Fruit fly (Drosophila melanogaster) whole organism, embryonic: ENCODE results near the gene CG3008.

Source experiments
- Atf-2 ChIP-seq: fragments of 200-800 bp; sonication (Bioruptor generic); optimal IDR thresholded peaks from 2 replicates; lab custom pipeline; 2016; ENCODE audit warnings: missing biosample characterization, missing genetic modification characterization
- Atf6 ChIP-seq: fragments of 200-800 bp; sonication (Bioruptor generic); IDR thresholded peaks from 2 replicates; pipeline ENCODE4 v1.3.6; 2022; ENCODE audit warnings: missing biosample characterization, missing genetic modification characterization
- CG10147 ChIP-seq: fragments of 200-800 bp; sonication (Bioruptor generic); optimal IDR thresholded peaks from 2 replicates; lab custom pipeline; 2019; ENCODE audit warnings: missing biosample characterization, mild to moderate bottlenecking, missing genetic modification characterization, moderate library complexity
- CG10267 ChIP-seq: fragments of 200-800 bp; sonication (Bioruptor generic); optimal IDR thresholded peaks from 2 replicates; lab custom pipeline; 2018; ENCODE audit warnings: missing biosample characterization, mild to moderate bottlenecking, missing genetic modification characterization, moderate library complexity
- CG12744 ChIP-seq: fragments of 200-800 bp; sonication (Bioruptor generic); optimal IDR thresholded peaks from 2 replicates; lab custom pipeline; 2016; ENCODE audit warnings: missing biosample characterization, missing genetic modification characterization
- CG13123 ChIP-seq: fragments of 200-800 bp; sonication (Bioruptor generic); optimal IDR thresholded peaks from 2 replicates; lab custom pipeline; 2016; ENCODE audit warnings: missing biosample characterization, missing genetic modification characterization
- CG13296 ChIP-seq: fragments of 200-800 bp; sonication (Bioruptor generic); optimal IDR thresholded peaks from 3 replicates; lab custom pipeline; 2018; ENCODE audit warnings: missing biosample characterization, mild to moderate bottlenecking, missing genetic modification characterization
- CG1647 ChIP-seq: fragments of 200-800 bp; sonication (Bioruptor generic); optimal IDR thresholded peaks from 3 replicates; lab custom pipeline; 2016; ENCODE audit warnings: missing biosample characterization, missing genetic modification characterization
- CG17385 ChIP-seq: fragments of 200-800 bp; sonication (Bioruptor generic); optimal IDR thresholded peaks from 3 replicates; lab custom pipeline; 2018; ENCODE audit warnings: missing biosample characterization, mild to moderate bottlenecking, missing genetic modification characterization
- CG17568 ChIP-seq: fragments of 200-800 bp; sonication (Bioruptor generic); optimal IDR thresholded peaks from 2 replicates; lab custom pipeline; 2018; ENCODE audit warnings: missing biosample characterization, mild to moderate bottlenecking, missing genetic modification characterization, moderate library complexity
- CG17912 ChIP-seq: fragments of 200-800 bp; sonication (Bioruptor generic); optimal IDR thresholded peaks from 2 replicates; lab custom pipeline; 2018; ENCODE audit warnings: missing biosample characterization, mild to moderate bottlenecking, missing genetic modification characterization
- CG2199 ChIP-seq: fragments of 200-800 bp; sonication (Bioruptor generic); IDR thresholded peaks from 3 replicates; pipeline ENCODE4 v1.3.6; 2022; ENCODE audit warnings: missing biosample characterization, missing genetic modification characterization
- CG30431 ChIP-seq: fragments of 200-800 bp; sonication (Bioruptor generic); optimal IDR thresholded peaks from 2 replicates; lab custom pipeline; 2017; ENCODE audit warnings: missing biosample characterization, missing genetic modification characterization
- CG31388 ChIP-seq: fragments of 200-800 bp; sonication (Bioruptor generic); optimal IDR thresholded peaks from 2 replicates; lab custom pipeline; 2016; ENCODE audit warnings: missing biosample characterization, missing genetic modification characterization
- CG3847 ChIP-seq: fragments of 200-800 bp; sonication (Bioruptor generic); IDR thresholded peaks from 2 replicates; pipeline ENCODE4 v1.3.6; 2022; ENCODE audit warnings: missing biosample characterization, missing genetic modification characterization
- CG4617 ChIP-seq: fragments of 200-800 bp; sonication (Bioruptor generic); optimal IDR thresholded peaks from 3 replicates; lab custom pipeline; 2016; ENCODE audit warnings: missing biosample characterization, missing genetic modification characterization, borderline replicate concordance
- CG4707 ChIP-seq: fragments of 200-800 bp; sonication (Bioruptor generic); optimal IDR thresholded peaks from 2 replicates; lab custom pipeline; 2018; ENCODE audit warnings: missing biosample characterization, mild to moderate bottlenecking, missing genetic modification characterization, moderate library complexity
- CG5180 ChIP-seq: fragments of 200-800 bp; sonication (Bioruptor generic); optimal IDR thresholded peaks from 3 replicates; lab custom pipeline; 2017; ENCODE audit warnings: missing biosample characterization, missing genetic modification characterization, mild to moderate bottlenecking, moderate library complexity, missing genetic modification reagents
- CG7839 ChIP-seq: fragments of 200-800 bp; sonication (Bioruptor generic); optimal IDR thresholded peaks from 3 replicates; lab custom pipeline; 2018; ENCODE audit warnings: missing biosample characterization, mild to moderate bottlenecking, missing genetic modification characterization, moderate library complexity
- CG9932 ChIP-seq: fragments of 200-800 bp; sonication (Bioruptor generic); IDR thresholded peaks from 2 replicates; pipeline ENCODE4 v1.3.6; 2022; ENCODE audit warnings: missing biosample characterization, missing genetic modification characterization
- Camta ChIP-seq: fragments of 200-800 bp; sonication (Bioruptor generic); optimal IDR thresholded peaks from 2 replicates; lab custom pipeline; 2016; ENCODE audit warnings: missing biosample characterization, missing genetic modification characterization
- CkIIα-i1 ChIP-seq: fragments of 200-800 bp; sonication (Bioruptor generic); IDR thresholded peaks from 2 replicates; pipeline ENCODE4 v1.3.6; 2022; ENCODE audit warnings: missing biosample characterization, missing genetic modification characterization
- Dad ChIP-seq: fragments of 200-800 bp; sonication (Bioruptor generic); optimal IDR thresholded peaks from 3 replicates; lab custom pipeline; 2016; ENCODE audit warnings: missing biosample characterization, missing genetic modification characterization
- Deaf1 ChIP-seq: fragments of 200-800 bp; optimal IDR thresholded peaks from 3 replicates; lab custom pipeline; 2019; ENCODE audit warnings: missing biosample characterization, mild to moderate bottlenecking, missing genetic modification characterization, moderate library complexity
- Drgx ChIP-seq: fragments of 200-800 bp; sonication (Bioruptor generic); IDR thresholded peaks from 2 replicates; pipeline ENCODE4 v1.3.6; 2022; ENCODE audit warnings: missing biosample characterization, missing genetic modification characterization
- E2f1 ChIP-seq: fragments of 200-800 bp; sonication (Bioruptor generic); IDR thresholded peaks from 2 replicates; pipeline ENCODE4 v1.3.6; 2022; ENCODE audit warnings: missing biosample characterization, missing genetic modification characterization
- GATAe ChIP-seq: fragments of 200-800 bp; sonication (Bioruptor generic); conservative IDR thresholded peaks from 2 replicates; pipeline ENCODE4 v1.3.6; 2022; ENCODE audit warnings: missing biosample characterization, missing genetic modification characterization
- HmgD ChIP-seq: fragments of 200-800 bp; sonication (Bioruptor generic); optimal IDR thresholded peaks from 3 replicates; lab custom pipeline; 2016; ENCODE audit warnings: missing biosample characterization, missing genetic modification characterization
- Kr ChIP-seq: fragments of 200-800 bp; sonication (Bioruptor generic); optimal IDR thresholded peaks from 2 replicates; lab custom pipeline; 2017; ENCODE audit warnings: missing biosample characterization, mild to moderate bottlenecking, missing genetic modification characterization
- Lim3 ChIP-seq: fragments of 200-800 bp; sonication (Bioruptor generic); IDR thresholded peaks from 2 replicates; pipeline ENCODE4 v1.3.6; 2022; ENCODE audit warnings: missing biosample characterization, missing genetic modification characterization
- MTF-1 ChIP-seq: fragments of 200-800 bp; sonication (Bioruptor generic); optimal IDR thresholded peaks from 2 replicates; lab custom pipeline; 2018; ENCODE audit warnings: missing biosample characterization, mild to moderate bottlenecking, missing genetic modification characterization, borderline replicate concordance
- NK7.1 ChIP-seq: fragments of 200-800 bp; sonication (Bioruptor generic); optimal IDR thresholded peaks from 3 replicates; lab custom pipeline; 2016; ENCODE audit warnings: missing biosample characterization, missing genetic modification characterization
- PHDP ChIP-seq: fragments of 200-800 bp; sonication (Bioruptor generic); optimal IDR thresholded peaks from 3 replicates; lab custom pipeline; 2018; ENCODE audit warnings: missing biosample characterization, mild to moderate bottlenecking, missing genetic modification characterization, moderate library complexity
- Poxn ChIP-seq: fragments of 200-800 bp; sonication (Bioruptor generic); IDR thresholded peaks from 2 replicates; pipeline ENCODE4 v1.3.6; 2022; ENCODE audit warnings: missing biosample characterization, missing genetic modification characterization
- Sry-δ ChIP-seq: fragments of 200-800 bp; sonication (Bioruptor generic); optimal IDR thresholded peaks from 2 replicates; lab custom pipeline; 2016; ENCODE audit warnings: missing biosample characterization, missing genetic modification characterization
- corto ChIP-seq: fragments of 200-800 bp; sonication (Bioruptor generic); optimal IDR thresholded peaks from 2 replicates; lab custom pipeline; 2016; ENCODE audit warnings: missing biosample characterization, mild to moderate bottlenecking, missing genetic modification characterization, moderate library complexity
- emc ChIP-seq: fragments of 200-800 bp; sonication (Bioruptor generic); optimal IDR thresholded peaks from 2 replicates; lab custom pipeline; 2016; ENCODE audit warnings: missing biosample characterization, missing genetic modification characterization
- ems ChIP-seq: fragments of 200-800 bp; sonication (Bioruptor generic); optimal IDR thresholded peaks from 3 replicates; lab custom pipeline; 2016; ENCODE audit warnings: missing biosample characterization, missing genetic modification characterization
- ewg ChIP-seq: fragments of 200-800 bp; sonication (Bioruptor generic); optimal IDR thresholded peaks from 3 replicates; lab custom pipeline; 2017; ENCODE audit warnings: mild to moderate bottlenecking, missing biosample characterization, missing genetic modification reagents, missing genetic modification characterization
- fd3F ChIP-seq: fragments of 200-800 bp; sonication (Bioruptor generic); optimal IDR thresholded peaks from 2 replicates; lab custom pipeline; 2018; ENCODE audit warnings: missing biosample characterization, mild to moderate bottlenecking, missing genetic modification characterization, moderate library complexity
- gem ChIP-seq: fragments of 200-800 bp; sonication (Bioruptor generic); optimal IDR thresholded peaks from 2 replicates; lab custom pipeline; 2019; ENCODE audit warnings: missing biosample characterization, mild to moderate bottlenecking, missing genetic modification characterization, moderate library complexity
- gro ChIP-seq: fragments of 200-800 bp; sonication (Bioruptor generic); optimal IDR thresholded peaks from 2 replicates; lab custom pipeline; 2016; ENCODE audit warnings: missing biosample characterization, missing genetic modification characterization
- lbe ChIP-seq: fragments of 200-800 bp; sonication (Bioruptor generic); optimal IDR thresholded peaks from 2 replicates; lab custom pipeline; 2016; ENCODE audit warnings: missing biosample characterization, mild to moderate bottlenecking, missing genetic modification characterization
- pho ChIP-seq: fragments of 200-800 bp; sonication (Bioruptor generic); optimal IDR thresholded peaks from 2 replicates; lab custom pipeline; 2016; ENCODE audit warnings: missing biosample characterization, missing genetic modification characterization
- scrt ChIP-seq: fragments of 200-800 bp; sonication (Bioruptor generic); optimal IDR thresholded peaks from 2 replicates; lab custom pipeline; 2018; ENCODE audit warnings: missing biosample characterization, mild to moderate bottlenecking, missing genetic modification characterization, moderate library complexity
- sqz ChIP-seq: fragments of 200-800 bp; sonication (Bioruptor generic); optimal IDR thresholded peaks from 3 replicates; lab custom pipeline; 2018; ENCODE audit warnings: missing biosample characterization, mild to moderate bottlenecking, missing genetic modification characterization
- trh ChIP-seq: fragments of 200-800 bp; sonication (Bioruptor generic); optimal IDR thresholded peaks from 2 replicates; lab custom pipeline; 2016; ENCODE audit warnings: missing biosample characterization, missing genetic modification characterization
- vnd ChIP-seq: fragments of 200-800 bp; sonication (Bioruptor generic); IDR thresholded peaks from 3 replicates; pipeline ENCODE4 v1.3.6; 2022; ENCODE audit warnings: missing biosample characterization, missing genetic modification characterization; ENCODE audit not compliant: partially characterized antibody
- yki ChIP-seq: fragments of >200 bp; optimal IDR thresholded peaks from 3 replicates; lab custom pipeline; 2018
- zen2 ChIP-seq: fragments of 200-800 bp; sonication (Bioruptor generic); IDR thresholded peaks from 3 replicates; pipeline ENCODE4 v1.3.6; 2022; ENCODE audit warnings: missing biosample characterization, missing genetic modification characterization; ENCODE audit not compliant: partially characterized antibody
- zf30C ChIP-seq: fragments of 200-800 bp; sonication (Bioruptor generic); optimal IDR thresholded peaks from 3 replicates; lab custom pipeline; 2018; ENCODE audit warnings: missing biosample characterization, mild to moderate bottlenecking, missing genetic modification characterization

CG3008 gene

DNA sequence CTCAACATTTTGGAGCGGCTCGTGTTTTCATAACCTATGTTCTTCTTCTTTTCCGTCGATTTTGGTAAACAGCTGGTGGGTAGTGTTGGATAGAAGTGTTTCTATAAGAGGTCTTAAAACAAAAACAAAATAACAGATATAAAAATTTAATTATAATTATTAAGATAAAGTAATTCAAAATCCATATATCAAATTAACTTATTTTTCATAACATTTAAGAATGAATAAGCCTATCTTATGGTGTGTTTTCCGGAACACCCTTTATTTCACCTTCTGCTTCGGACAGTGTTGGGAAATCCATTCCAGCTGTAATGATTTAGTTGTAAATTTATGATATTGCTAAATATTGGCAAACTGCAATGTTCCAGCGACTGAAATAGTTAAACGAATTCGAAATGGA lies 32.7 kb upstream of the CG3008 start, which contains the start of the genes mRpS2 and Mon1 (continued):
- TF ChIP-seq gem (tag; lab: Kevin White, UChicago): peak; percentile 99
- peak; percentile 82 for TF ChIP-seq Poxn
- TF ChIP-seq CG13123: peak; percentile 91
- TF ChIP-seq ewg (GFP tag; lab: Kevin White, UChicago): peak; percentile 88
- TF ChIP-seq CkIIα-i1 (GFP tag; lab: Robert Waterston, UW): peak; percentile 67; the same call in 1 of the 2 replicates
- TF ChIP-seq trh (GFP tag; lab: Kevin White, UChicago): peak; percentile 84
- TF ChIP-seq gro (GFP tag; lab: Kevin White, UChicago): peak; percentile 86
- TF ChIP-seq CG17568 (GFP tag; lab: Kevin White, UChicago): peak; percentile 90
- no peak for TF ChIP-seq zf30C (GFP tag; lab: Kevin White, UChicago)
- TF ChIP-seq GATAe (GFP tag; lab: Robert Waterston, UW): peak; percentile 91
- peak; percentile 59 for TF ChIP-seq corto (GFP tag; lab: Kevin White, UChicago)
- TF ChIP-seq CG12744 (GFP tag; lab: Kevin White, UChicago): peak; percentile 65
- peak; percentile 86 for TF ChIP-seq lbe (GFP tag; lab: Kevin White, UChicago)
- TF ChIP-seq Deaf1 (tag; lab: Kevin White, UChicago): peak; percentile 72
- TF ChIP-seq Sry-δ (GFP tag; lab: Kevin White, UChicago): peak; percentile 40
- TF ChIP-seq Dad: peak; percentile 73
- peak; percentile 76 for TF ChIP-seq Atf-2 (GFP tag; lab: Kevin White, UChicago)
- TF ChIP-seq CG7839 (tag; lab: Kevin White, UChicago): peak; percentile 95
- peak; percentile 15 for TF ChIP-seq HmgD (GFP tag; lab: Kevin White, UChicago)
- peak; percentile 98 for TF ChIP-seq E2f1
- TF ChIP-seq CG10147 (GFP tag; lab: Kevin White, UChicago): peak; percentile 91
- peak; percentile 85 for TF ChIP-seq CG1647 (GFP tag; lab: Kevin White, UChicago)
- peak; percentile 39 for TF ChIP-seq CG17912 (GFP tag; lab: Kevin White, UChicago)
- TF ChIP-seq NK7.1 (GFP tag; lab: Kevin White, UChicago): peak; percentile 49
- peak; percentile 75 for TF ChIP-seq Camta
- TF ChIP-seq zen2 (GFP tag; lab: Robert Waterston, UW): no peak
- peak; percentile 95 for TF ChIP-seq fd3F
- peak; percentile 16 for TF ChIP-seq Kr (GFP tag; lab: Kevin White, UChicago)
- TF ChIP-seq PHDP (tag; lab: Kevin White, UChicago): peak; percentile 98
- peak; percentile 98 for TF ChIP-seq CG17385 (GFP tag; lab: Kevin White, UChicago)
- TF ChIP-seq Atf6 (GFP tag; lab: Robert Waterston, UW): peak; percentile 95
- TF ChIP-seq CG30431: peak; percentile 89
- TF ChIP-seq CG10267 (tag; lab: Kevin White, UChicago): peak; percentile 99
- TF ChIP-seq sqz (GFP tag; lab: Kevin White, UChicago): peak; percentile 69
- TF ChIP-seq emc (GFP tag; lab: Kevin White, UChicago): peak; percentile 63
- TF ChIP-seq Drgx (GFP tag; lab: Robert Waterston, UW): peak; percentile 96
- TF ChIP-seq ems: peak; percentile 83
- peak; percentile 77 for TF ChIP-seq Lim3
- peak; percentile 88 for TF ChIP-seq scrt (GFP tag; lab: Kevin White, UChicago)
- TF ChIP-seq CG9932 (GFP tag; lab: Robert Waterston, UW): peak; percentile 98
- peak; percentile 84 for TF ChIP-seq MTF-1 (GFP tag; lab: Kevin White, UChicago)
- TF ChIP-seq CG2199: peak; percentile 93
- peak; percentile 78 for TF ChIP-seq CG31388
- peak; percentile 93 for TF ChIP-seq CG13296 (GFP tag; lab: Kevin White, UChicago)
- peak; percentile 96 for TF ChIP-seq CG3847 (GFP tag; lab: Robert Waterston, UW)
- no peak for TF ChIP-seq yki (lab: Kevin White, UChicago)
- TF ChIP-seq CG4707 (GFP tag; lab: Kevin White, UChicago): peak; percentile 61
- no peak for TF ChIP-seq vnd (GFP tag; lab: Robert Waterston, UW)
- TF ChIP-seq CG4617 (GFP tag; lab: Kevin White, UChicago): peak; percentile 93
- peak; percentile 74 for TF ChIP-seq CG5180 (GFP tag; lab: Kevin White, UChicago)
- peak; percentile 71 for TF ChIP-seq pho (GFP tag; lab: Kevin White, UChicago)
